Fruit fly (Drosophila melanogaster) whole organism, embryonic: ENCODE data around the gene CG32147.

Experiments
- Ada2b ChIP-seq: fragments of 200-800 bp; sonication (Bioruptor generic); IDR thresholded peaks from 2 replicates; pipeline ENCODE4 v1.3.6; 2022; ENCODE audit warnings: missing biosample characterization, missing genetic modification characterization
- CG12391 ChIP-seq: fragments of 200-800 bp; sonication (Bioruptor generic); optimal IDR thresholded peaks from 3 replicates; lab custom pipeline; 2018; ENCODE audit warnings: missing biosample characterization, mild to moderate bottlenecking, missing genetic modification characterization, moderate library complexity
- CG13894 ChIP-seq: fragments of 200-800 bp; sonication (Bioruptor generic); optimal IDR thresholded peaks from 3 replicates; lab custom pipeline; 2018; ENCODE audit warnings: missing biosample characterization, mild to moderate bottlenecking, missing genetic modification characterization, moderate library complexity
- CG14014 ChIP-seq: fragments of 200-800 bp; sonication (Bioruptor generic); IDR thresholded peaks from 2 replicates; pipeline ENCODE4 v1.3.6; 2022; ENCODE audit warnings: missing biosample characterization, missing genetic modification characterization
- CG14860 ChIP-seq: fragments of 200-800 bp; sonication (Bioruptor generic); IDR thresholded peaks from 3 replicates; pipeline ENCODE4 v1.3.6; 2022; ENCODE audit warnings: missing biosample characterization, missing genetic modification characterization; ENCODE audit not compliant: partially characterized antibody
- CG1529 ChIP-seq: fragments of 200-800 bp; sonication (Bioruptor generic); optimal IDR thresholded peaks from 3 replicates; lab custom pipeline; 2018; ENCODE audit warnings: missing biosample characterization, missing genetic modification characterization
- CG17912 ChIP-seq: fragments of 200-800 bp; sonication (Bioruptor generic); optimal IDR thresholded peaks from 2 replicates; lab custom pipeline; 2018; ENCODE audit warnings: missing biosample characterization, mild to moderate bottlenecking, missing genetic modification characterization
- CG1792 ChIP-seq: fragments of 200-800 bp; sonication (Bioruptor generic); optimal IDR thresholded peaks from 2 replicates; lab custom pipeline; 2016; ENCODE audit warnings: missing biosample characterization, missing genetic modification characterization
- CG2712 ChIP-seq: fragments of 200-800 bp; optimal IDR thresholded peaks from 3 replicates; lab custom pipeline; 2019; ENCODE audit warnings: missing biosample characterization, mild to moderate bottlenecking, missing genetic modification characterization, moderate library complexity
- CG31441 ChIP-seq: fragments of 200-800 bp; sonication (Bioruptor generic); IDR thresholded peaks from 2 replicates; pipeline ENCODE4 v1.3.6; 2022; ENCODE audit warnings: missing biosample characterization, missing genetic modification characterization
- CG42726 ChIP-seq: fragments of 200-800 bp; sonication (Bioruptor generic); IDR thresholded peaks from 2 replicates; pipeline ENCODE4 v1.3.6; 2022; ENCODE audit warnings: missing biosample characterization, missing genetic modification characterization; ENCODE audit not compliant: partially characterized antibody
- CG6254 ChIP-seq: fragments of 200-800 bp; sonication (Bioruptor generic); optimal IDR thresholded peaks from 3 replicates; lab custom pipeline; 2017; ENCODE audit warnings: mild to moderate bottlenecking, missing biosample characterization, missing genetic modification reagents, missing genetic modification characterization
- CG6272 ChIP-seq: fragments of 200-800 bp; sonication (Bioruptor generic); IDR thresholded peaks from 2 replicates; pipeline ENCODE4 v1.3.6; 2022; ENCODE audit warnings: missing biosample characterization, missing genetic modification characterization
- CG8478 ChIP-seq: fragments of >200 bp; optimal IDR thresholded peaks from 2 replicates; lab custom pipeline; 2018
- CG8765 ChIP-seq: fragments of 200-800 bp; sonication (Bioruptor generic); IDR thresholded peaks from 2 replicates; pipeline ENCODE4 v1.3.6; 2022; ENCODE audit warnings: missing biosample characterization, missing genetic modification characterization
- CG9797 ChIP-seq: fragments of 200-800 bp; sonication (Bioruptor generic); optimal IDR thresholded peaks from 3 replicates; lab custom pipeline; 2018; ENCODE audit warnings: missing biosample characterization, mild to moderate bottlenecking, missing genetic modification characterization
- CG9876 ChIP-seq: fragments of 200-800 bp; sonication (Bioruptor generic); optimal IDR thresholded peaks from 2 replicates; lab custom pipeline; 2016; ENCODE audit warnings: missing biosample characterization, missing genetic modification characterization
- CHES-1-like ChIP-seq: fragments of 200-800 bp; sonication (Bioruptor generic); optimal IDR thresholded peaks from 2 replicates; lab custom pipeline; 2016; ENCODE audit warnings: missing biosample characterization, missing genetic modification characterization
- Camta ChIP-seq: fragments of 200-800 bp; sonication (Bioruptor generic); optimal IDR thresholded peaks from 2 replicates; lab custom pipeline; 2016; ENCODE audit warnings: missing biosample characterization, missing genetic modification characterization
- Chrac-16 ChIP-seq: fragments of 200-800 bp; sonication (Bioruptor generic); optimal IDR thresholded peaks from 3 replicates; lab custom pipeline; 2016; ENCODE audit warnings: missing biosample characterization, missing genetic modification characterization
- Dad ChIP-seq: fragments of 200-800 bp; sonication (Bioruptor generic); optimal IDR thresholded peaks from 3 replicates; lab custom pipeline; 2016; ENCODE audit warnings: missing biosample characterization, missing genetic modification characterization
- Dbx ChIP-seq: fragments of 200-800 bp; sonication (Bioruptor generic); IDR thresholded peaks from 3 replicates; pipeline ENCODE4 v1.3.6; 2022; ENCODE audit warnings: missing biosample characterization, missing genetic modification characterization
- HLH4C ChIP-seq: fragments of 200-800 bp; sonication (Bioruptor generic); IDR thresholded peaks from 3 replicates; pipeline ENCODE4 v1.3.6; 2022; ENCODE audit warnings: missing biosample characterization, missing genetic modification characterization; ENCODE audit not compliant: partially characterized antibody
- HmgD ChIP-seq: fragments of 200-800 bp; sonication (Bioruptor generic); optimal IDR thresholded peaks from 3 replicates; lab custom pipeline; 2016; ENCODE audit warnings: missing biosample characterization, missing genetic modification characterization
- NC2α ChIP-seq: fragments of 200-800 bp; sonication (Bioruptor generic); optimal IDR thresholded peaks from 2 replicates; lab custom pipeline; 2016; ENCODE audit warnings: missing biosample characterization, missing genetic modification characterization
- Neu2 ChIP-seq: fragments of 200-800 bp; sonication (Bioruptor generic); optimal IDR thresholded peaks from 3 replicates; lab custom pipeline; 2016; ENCODE audit warnings: missing biosample characterization, missing genetic modification characterization, borderline replicate concordance
- Ravus ChIP-seq: fragments of 200-800 bp; sonication (Bioruptor generic); IDR thresholded peaks from 2 replicates; pipeline ENCODE4 v1.3.6; 2022; ENCODE audit warnings: missing biosample characterization, missing genetic modification characterization
- Six4 ChIP-seq: fragments of 200-800 bp; sonication (Bioruptor generic); optimal IDR thresholded peaks from 2 replicates; lab custom pipeline; 2016; ENCODE audit warnings: missing biosample characterization, missing genetic modification characterization
- Taf1 ChIP-seq: fragments of 200-800 bp; sonication (Bioruptor generic); IDR thresholded peaks from 2 replicates; pipeline ENCODE4 v1.3.6; 2022; ENCODE audit warnings: missing biosample characterization, missing genetic modification characterization
- Vsx1 ChIP-seq: fragments of 200-800 bp; sonication (Bioruptor generic); optimal IDR thresholded peaks from 2 replicates; lab custom pipeline; 2017; ENCODE audit warnings: missing biosample characterization, mild to moderate bottlenecking, missing genetic modification characterization, missing genetic modification reagents
- abd-A ChIP-seq: fragments of 200-800 bp; sonication (Bioruptor generic); optimal IDR thresholded peaks from 3 replicates; lab custom pipeline; 2019; ENCODE audit warnings: missing biosample characterization, mild to moderate bottlenecking, missing genetic modification characterization, moderate library complexity
- ara ChIP-seq: fragments of 200-800 bp; sonication (Bioruptor generic); IDR thresholded peaks from 2 replicates; pipeline ENCODE4 v1.3.6; 2022; ENCODE audit warnings: missing biosample characterization, missing genetic modification characterization
- caup ChIP-seq: fragments of 200-800 bp; sonication (Bioruptor generic); optimal IDR thresholded peaks from 3 replicates; lab custom pipeline; 2017; ENCODE audit warnings: missing biosample characterization, mild to moderate bottlenecking, missing genetic modification characterization, moderate library complexity; ENCODE audit not compliant: severe bottlenecking
- cg ChIP-seq: fragments of 200-800 bp; sonication (Bioruptor generic); optimal IDR thresholded peaks from 3 replicates; lab custom pipeline; 2019; ENCODE audit warnings: missing biosample characterization, mild to moderate bottlenecking, missing genetic modification characterization, moderate library complexity
- corto ChIP-seq: fragments of 200-800 bp; sonication (Bioruptor generic); optimal IDR thresholded peaks from 2 replicates; lab custom pipeline; 2016; ENCODE audit warnings: missing biosample characterization, mild to moderate bottlenecking, missing genetic modification characterization, moderate library complexity
- dan ChIP-seq: fragments of 200-800 bp; sonication (Bioruptor generic); IDR thresholded peaks from 2 replicates; pipeline ENCODE4 v1.3.6; 2022; ENCODE audit warnings: missing biosample characterization, missing genetic modification characterization
- hbn ChIP-seq: fragments of 200-800 bp; sonication (Bioruptor generic); IDR thresholded peaks from 2 replicates; pipeline ENCODE4 v1.3.6; 2022; ENCODE audit warnings: missing biosample characterization, missing genetic modification characterization; ENCODE audit not compliant: partially characterized antibody
- insv ChIP-seq, 2 experiments: fragments of 200-800 bp; sonication (Bioruptor generic); optimal IDR thresholded peaks; 3 replicates each; lab custom pipeline; 2016 to 2018; ENCODE audit warnings: missing biosample characterization in 2 of 2, missing genetic modification characterization in 2 of 2
- lilli ChIP-seq: fragments of 200-800 bp; sonication (Bioruptor generic); optimal IDR thresholded peaks from 3 replicates; lab custom pipeline; 2016; ENCODE audit warnings: missing biosample characterization, missing genetic modification characterization
- mirr ChIP-seq: fragments of 200-800 bp; sonication (Bioruptor generic); optimal IDR thresholded peaks from 3 replicates; lab custom pipeline; 2018; ENCODE audit warnings: missing biosample characterization, mild to moderate bottlenecking, missing genetic modification characterization
- mld ChIP-seq: fragments of 200-800 bp; sonication (Bioruptor generic); IDR thresholded peaks from 3 replicates; pipeline ENCODE4 v1.3.6; 2022; ENCODE audit warnings: missing biosample characterization, missing genetic modification characterization; ENCODE audit not compliant: partially characterized antibody
- sd ChIP-seq: fragments of 200-800 bp; sonication (Bioruptor generic); optimal IDR thresholded peaks from 3 replicates; lab custom pipeline; 2018; ENCODE audit warnings: missing biosample characterization, mild to moderate bottlenecking, missing genetic modification characterization, moderate library complexity
- slbo ChIP-seq: fragments of 200-800 bp; sonication (Bioruptor generic); IDR thresholded peaks from 2 replicates; pipeline ENCODE4 v1.3.6; 2022; ENCODE audit warnings: missing biosample characterization, missing genetic modification characterization
- sqz ChIP-seq: fragments of 200-800 bp; sonication (Bioruptor generic); optimal IDR thresholded peaks from 3 replicates; lab custom pipeline; 2018; ENCODE audit warnings: missing biosample characterization, mild to moderate bottlenecking, missing genetic modification characterization
- stc ChIP-seq: fragments of 200-800 bp; sonication (Bioruptor generic); IDR thresholded peaks from 2 replicates; pipeline ENCODE4 v1.3.6; 2022; ENCODE audit warnings: missing biosample characterization, missing genetic modification characterization
- unc-4 ChIP-seq: fragments of 200-800 bp; sonication (Bioruptor generic); IDR thresholded peaks from 2 replicates; pipeline ENCODE4 v1.3.6; 2022; ENCODE audit warnings: missing biosample characterization, missing genetic modification characterization; ENCODE audit not compliant: partially characterized antibody
- yki ChIP-seq: fragments of >200 bp; optimal IDR thresholded peaks from 3 replicates; lab custom pipeline; 2018
- zen2 ChIP-seq: fragments of 200-800 bp; sonication (Bioruptor generic); IDR thresholded peaks from 3 replicates; pipeline ENCODE4 v1.3.6; 2022; ENCODE audit warnings: missing biosample characterization, missing genetic modification characterization; ENCODE audit not compliant: partially characterized antibody

CG32147 gene

DNA sequence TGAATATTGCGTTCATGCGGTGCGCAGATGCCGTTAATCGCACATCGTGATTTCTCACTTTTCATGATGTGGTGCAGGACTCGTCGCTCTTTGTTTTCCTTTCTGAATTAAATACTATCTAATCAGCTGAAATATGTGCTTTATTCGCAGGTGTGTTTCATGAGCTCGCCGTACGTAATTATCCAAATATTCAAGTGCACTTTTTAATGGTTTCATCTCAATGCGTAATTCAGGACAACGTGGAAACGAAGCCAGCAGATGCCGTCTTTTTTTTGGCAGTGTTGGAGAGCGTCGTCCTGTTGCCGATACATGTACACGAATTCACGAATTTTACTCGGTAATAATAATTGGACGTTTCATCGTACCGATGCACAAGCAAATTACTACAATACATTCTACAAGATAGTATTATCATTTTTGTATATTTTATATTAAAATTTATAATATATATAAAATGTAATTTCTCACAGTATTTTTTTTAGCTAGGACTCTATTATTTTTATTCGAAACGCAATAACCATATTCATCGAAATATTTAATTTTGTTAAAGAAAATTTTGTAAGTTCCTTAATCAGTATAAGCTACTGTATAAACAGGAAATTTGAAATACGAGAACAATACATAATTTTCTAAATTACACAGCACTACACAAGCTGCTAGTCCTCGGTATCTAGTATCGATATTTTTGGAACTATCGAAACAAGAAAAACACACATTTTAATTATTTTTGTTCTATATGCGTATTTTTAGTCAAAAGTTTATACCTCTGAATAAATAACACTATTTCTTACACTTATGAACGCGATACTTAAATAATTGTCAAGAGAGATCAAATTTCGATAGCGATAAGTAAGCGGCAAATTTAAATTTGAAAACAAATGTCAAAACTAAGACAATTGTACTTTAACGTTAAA lies 6.9 kb downstream of the CG32147 start, which contains the start of gene CG12316 (continued):
- TF ChIP-seq CG31441 (GFP tag; lab: Robert Waterston, UW) (peak; percentile 90), mirr (peak; percentile 80), HmgD (GFP tag; lab: Kevin White, UChicago) (peak; percentile 76), mld (GFP tag; lab: Robert Waterston, UW) (peak; percentile 47; the same call in 1 of the 3 replicates), ara (GFP tag; lab: Robert Waterston, UW) (peak; percentile 88), Dbx (GFP tag; lab: Robert Waterston, UW) (peak; percentile 79), sqz (GFP tag; lab: Kevin White, UChicago) (peak; percentile 40), CG9797 (GFP tag; lab: Kevin White, UChicago) (peak; percentile 50), Vsx1 (GFP tag; lab: Kevin White, UChicago) (peak; percentile 81), Six4 (GFP tag; lab: Kevin White, UChicago) (peak; percentile 86), corto (GFP tag; lab: Kevin White, UChicago) (peak; percentile 82), CG2712 (tag; lab: Kevin White, UChicago) (peak; percentile 95), CG13894 (tag; lab: Kevin White, UChicago) (peak; percentile 91), HLH4C (peak; percentile 83), slbo (GFP tag; lab: Robert Waterston, UW) (peak; percentile 71), CG14014 (GFP tag; lab: Robert Waterston, UW) (peak; percentile 79), NC2α (GFP tag; lab: Kevin White, UChicago) (peak; percentile 85), CG1792 (peak; percentile 84), zen2 (GFP tag; lab: Robert Waterston, UW) (peak; percentile 74; the same call in 2 of the 3 replicates), CG1529 (GFP tag; lab: Kevin White, UChicago) (peak; percentile 86), CG42726 (GFP tag; lab: Robert Waterston, UW) (no peak), abd-A (tag; lab: Kevin White, UChicago) (no peak), CG6272 (GFP tag; lab: Robert Waterston, UW) (peak; percentile 69), CG8765 (peak; percentile 35), lilli (GFP tag; lab: Kevin White, UChicago) (peak; percentile 93), CG8478 (no peak), Neu2 (GFP tag; lab: Kevin White, UChicago) (peak; percentile 87), stc (GFP tag; lab: Robert Waterston, UW) (peak; percentile 89), dan (GFP tag; lab: Robert Waterston, UW) (no peak), Camta (GFP tag; lab: Kevin White, UChicago) (peak; percentile 88), yki (lab: Kevin White, UChicago) (no peak), sd (peak; percentile 35), Ravus (GFP tag; lab: Robert Waterston, UW) (peak; percentile 42; the same call in 1 of the 2 replicates), CG6254 (peak; percentile 90), cg (GFP tag; lab: Kevin White, UChicago) (no peak), CHES-1-like (peak; percentile 89), Ada2b (GFP tag; lab: Robert Waterston, UW) (peak; percentile 80), Chrac-16 (GFP tag; lab: Kevin White, UChicago) (peak; percentile 86), CG14860 (peak; percentile 62; the same call in 2 of the 3 replicates), CG17912 (peak; percentile 88), CG12391 (tag; lab: Kevin White, UChicago) (peak; percentile 94), unc-4 (GFP tag; lab: Robert Waterston, UW) (peak; percentile 84), hbn (GFP tag; lab: Robert Waterston, UW) (peak; percentile 83), caup (GFP tag; lab: Kevin White, UChicago) (peak; percentile 90), Dad (GFP tag; lab: Kevin White, UChicago) (peak; percentile 93), insv (GFP tag; optimal IDR thresholded peaks at IDR 0.05; lab: Kevin White, UChicago) (peak; percentile 23 to 70), Taf1 (GFP tag; lab: Robert Waterston, UW) (0 out of 2 replicates have a peak, but pooled peaks have one; percentile 22), CG9876 (peak; percentile 74)
